Worm (Caenorhabditis elegans) whole organism, L3 larva: ENCODE results near the gene F18E3.11.

Experiments
- ZK546.5 ChIP-seq: sonication (generic microtip); optimal IDR thresholded peaks from 2 replicates; lab custom pipeline; 2017; ENCODE audit warnings: missing biosample characterization, missing genetic modification characterization
- aly-2 ChIP-seq: fragments of 150-350 bp; optimal IDR thresholded peaks from 2 replicates; lab custom pipeline; 2014; ENCODE audit warnings: missing biosample characterization, missing genetic modification characterization
- ceh-16 ChIP-seq: sonication (generic microtip); optimal IDR thresholded peaks from 2 replicates; lab custom pipeline; 2017; ENCODE audit warnings: missing biosample characterization, missing genetic modification characterization
- ceh-82 ChIP-seq: fragments of 150-350 bp; optimal IDR thresholded peaks from 2 replicates; lab custom pipeline; 2014; ENCODE audit warnings: missing biosample characterization, missing genetic modification characterization
- daf-12 ChIP-seq: fragments of 150-350 bp; optimal IDR thresholded peaks from 2 replicates; lab custom pipeline; 2014; ENCODE audit warnings: missing biosample characterization, missing genetic modification reagents, missing genetic modification characterization
- egl-5 ChIP-seq: fragments of 150-350 bp; optimal IDR thresholded peaks from 2 replicates; lab custom pipeline; 2017; ENCODE audit warnings: missing biosample characterization, missing genetic modification reagents, missing genetic modification characterization, inconsistent platforms
- elt-2 ChIP-seq: sonication (generic microtip); optimal IDR thresholded peaks from 2 replicates; lab custom pipeline; 2016; ENCODE audit warnings: missing genetic modification reagents, mild to moderate bottlenecking, missing genetic modification characterization, missing compliant biosample characterization
- fkh-10 ChIP-seq: sonication (generic microtip); optimal IDR thresholded peaks from 2 replicates; lab custom pipeline; 2017; ENCODE audit warnings: missing biosample characterization, missing genetic modification reagents, missing genetic modification characterization
- fkh-2 ChIP-seq: fragments of 150-350 bp; optimal IDR thresholded peaks from 2 replicates; lab custom pipeline; 2014; ENCODE audit warnings: missing biosample characterization, missing genetic modification reagents, missing genetic modification characterization
- fos-1 ChIP-seq: fragments of 150-350 bp; optimal IDR thresholded peaks from 2 replicates; lab custom pipeline; 2014; ENCODE audit warnings: missing biosample characterization, missing genetic modification characterization
- hmg-11 ChIP-seq: sonication (generic microtip); optimal IDR thresholded peaks from 2 replicates; lab custom pipeline; 2016; ENCODE audit warnings: missing genetic modification characterization, missing compliant biosample characterization
- jun-1 ChIP-seq: fragments of 150-350 bp; optimal IDR thresholded peaks from 2 replicates; lab custom pipeline; 2014; ENCODE audit warnings: missing biosample characterization, missing genetic modification reagents, missing genetic modification characterization
- mml-1 ChIP-seq: fragments of 150-350 bp; sonication (generic microtip); optimal IDR thresholded peaks from 3 replicates; lab custom pipeline; 2014; ENCODE audit warnings: missing biosample characterization, missing genetic modification characterization
- nfya-1 ChIP-seq: sonication (generic microtip); optimal IDR thresholded peaks from 2 replicates; lab custom pipeline; 2017; ENCODE audit warnings: missing genetic modification characterization, mild to moderate bottlenecking, missing compliant biosample characterization, antibody characterized with exemption, moderate library complexity; ENCODE audit not compliant: insufficient read depth
- nhr-12 ChIP-seq: fragments of 150-350 bp; optimal IDR thresholded peaks from 2 replicates; lab custom pipeline; 2014; ENCODE audit warnings: missing biosample characterization, missing genetic modification characterization
- nhr-237 ChIP-seq: fragments of 150-350 bp; optimal IDR thresholded peaks from 2 replicates; lab custom pipeline; 2014; ENCODE audit warnings: missing biosample characterization, missing genetic modification characterization
- nhr-25 ChIP-seq: sonication (generic microtip); optimal IDR thresholded peaks from 2 replicates; lab custom pipeline; 2017; ENCODE audit warnings: missing biosample characterization, missing genetic modification characterization
- nhr-43 ChIP-seq: sonication (generic microtip); optimal IDR thresholded peaks from 2 replicates; lab custom pipeline; 2016; ENCODE audit warnings: mild to moderate bottlenecking, missing genetic modification characterization, missing compliant biosample characterization; ENCODE audit not compliant: poor library complexity, severe bottlenecking
- nhr-77 ChIP-seq: fragments of 150-350 bp; optimal IDR thresholded peaks from 2 replicates; lab custom pipeline; 2014; ENCODE audit warnings: missing biosample characterization, missing genetic modification characterization
- pha-4 ChIP-seq: fragments of 150-350 bp; optimal IDR thresholded peaks from 2 replicates; lab custom pipeline; 2014; ENCODE audit warnings: missing biosample characterization, missing genetic modification reagents, missing genetic modification characterization
- pqm-1 ChIP-seq: fragments of 150-350 bp; optimal IDR thresholded peaks from 2 replicates; lab custom pipeline; 2017; ENCODE audit warnings: missing biosample characterization, missing genetic modification characterization, inconsistent platforms
- sea-2 ChIP-seq: fragments of 150-350 bp; sonication (generic microtip); optimal IDR thresholded peaks from 4 replicates; lab custom pipeline; 2014; ENCODE audit warnings: missing biosample characterization, missing genetic modification reagents, missing genetic modification characterization
- skn-1 ChIP-seq: fragments of 150-350 bp; optimal IDR thresholded peaks from 2 replicates; lab custom pipeline; 2014; ENCODE audit warnings: missing biosample characterization, missing genetic modification characterization
- snpc-4 ChIP-seq: fragments of 150-350 bp; optimal IDR thresholded peaks from 2 replicates; lab custom pipeline; 2014; ENCODE audit warnings: missing biosample characterization, missing genetic modification characterization
- unc-39 ChIP-seq: sonication (generic microtip); optimal IDR thresholded peaks from 4 replicates; lab custom pipeline; 2017; ENCODE audit warnings: missing biosample characterization, missing genetic modification characterization
- unc-62 ChIP-seq: fragments of 150-350 bp; sonication (generic microtip); optimal IDR thresholded peaks from 4 replicates; lab custom pipeline; 2014; ENCODE audit warnings: missing biosample characterization, missing genetic modification reagents, missing genetic modification characterization
- ztf-11 ChIP-seq: fragments of 150-350 bp; optimal IDR thresholded peaks from 2 replicates; lab custom pipeline; 2014; ENCODE audit warnings: missing biosample characterization, missing genetic modification characterization
- ztf-4 ChIP-seq: fragments of 150-350 bp; optimal IDR thresholded peaks from 2 replicates; lab custom pipeline; 2014; ENCODE audit warnings: missing biosample characterization, missing genetic modification characterization

Gene F18E3.11

DNA sequence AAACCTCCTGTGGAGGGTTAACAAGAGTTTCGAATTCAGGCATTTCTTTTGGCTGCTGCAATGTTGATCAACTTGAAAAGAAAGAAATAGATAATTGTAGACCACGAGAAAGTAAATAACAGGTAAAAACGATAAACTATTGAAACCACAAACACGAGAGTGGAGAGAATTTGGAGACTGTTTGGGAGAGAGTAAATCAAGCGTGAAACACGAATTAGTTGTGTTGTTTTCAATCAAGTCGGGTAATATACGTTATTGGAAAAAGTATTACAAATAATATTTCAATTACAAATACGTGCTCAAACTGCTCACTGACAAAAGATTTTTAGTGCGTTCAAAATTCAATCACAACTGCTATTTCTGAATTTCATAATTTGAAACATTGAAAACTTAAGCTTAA is 32.3 kb upstream of the F18E3.11 start, which contains the start of gene C03G6.17:
C03G6.17 (minus strand) TSS at position 101 of the 400 bp plus-strand sequence.
- TF ChIP-seq nhr-12 (tag; lab: Kevin White, UChicago) (no peak), ZK546.5 (tag; lab: Kevin White, UChicago) (no peak), ceh-82 (tag; lab: Kevin White, UChicago) (no peak), daf-12 (tag; lab: Kevin White, UChicago) (no peak)

DNA sequence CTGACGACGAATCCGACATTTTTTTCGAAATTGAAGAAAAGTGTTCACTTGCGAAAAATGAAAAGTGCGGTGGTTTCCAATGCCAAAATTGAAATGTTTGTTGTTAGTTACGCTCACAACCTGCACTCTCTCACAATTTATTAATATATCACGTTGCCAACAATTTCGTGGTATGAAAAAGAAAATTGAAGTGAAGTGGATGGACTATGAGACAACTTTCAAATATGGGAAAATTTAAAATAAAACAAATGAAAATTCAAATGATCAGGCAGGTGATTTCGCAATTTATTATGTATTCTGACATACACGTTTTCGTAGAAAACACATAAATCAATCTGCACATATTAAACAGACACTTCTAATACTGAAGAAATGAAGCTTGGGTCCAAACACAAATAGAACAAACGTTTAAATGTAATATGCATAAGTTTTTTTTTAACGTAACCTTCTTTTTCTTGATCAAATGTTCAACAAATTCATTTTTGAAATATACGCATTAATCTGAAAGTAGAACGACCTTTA is 27.2 kb upstream of the F18E3.11 start, which contains the start of gene srp-6:
srp-6 (minus strand) TSS at position 51 of the 522 bp plus-strand sequence.
- TF ChIP-seq skn-1 (tag; lab: Kevin White, UChicago) (no peak), pha-4 (tag; lab: Kevin White, UChicago) (peak; percentile 1)

ce11 chrV:7387755-7388154 is 25.5 kb upstream of the F18E3.11 start, which contains the start of gene C02H6.3:
C02H6.3 (minus strand) TSS chrV:7387855.
- no peak for TF ChIP-seq nhr-25 (tag; lab: Kevin White, UChicago)
- TF ChIP-seq snpc-4: no peak
- no peak for TF ChIP-seq daf-12 (tag; lab: Kevin White, UChicago)
- no peak for TF ChIP-seq fkh-2 (tag; lab: Kevin White, UChicago)
- no peak for TF ChIP-seq pqm-1 (tag; lab: Kevin White, UChicago)
- no peak for TF ChIP-seq fos-1 (tag; lab: Kevin White, UChicago)
- TF ChIP-seq unc-62: no peak
- no peak for TF ChIP-seq mml-1 (tag; lab: Kevin White, UChicago)
- no peak for TF ChIP-seq nhr-43 (tag; lab: Kevin White, UChicago)
- TF ChIP-seq nhr-77 (tag; lab: Kevin White, UChicago): no peak

- TF ChIP-seq ceh-16 (tag; lab: Kevin White, UChicago) (no peak), fos-1 (tag; lab: Kevin White, UChicago) (no peak), fkh-2 (tag; lab: Kevin White, UChicago) (no peak), ztf-11 (no peak), daf-12 (tag; lab: Kevin White, UChicago) (no peak), sea-2 (no peak), fkh-10 (GFP tag; lab: Kevin White, UChicago) (no peak), nhr-77 (tag; lab: Kevin White, UChicago) (no peak), unc-62 (no peak), unc-39 (tag; lab: Kevin White, UChicago) (no peak), jun-1 (tag; lab: Kevin White, UChicago) (no peak), nhr-25 (tag; lab: Kevin White, UChicago) (no peak), nfya-1 (tag; lab: Kevin White, UChicago) (no peak)
These were observed 23.5 kb upstream of the F18E3.11 start, which contains the start of gene C02H6.1 for ce11 chrV:7389771-7390170. C02H6.1 (minus strand) TSS chrV:7389871.

DNA sequence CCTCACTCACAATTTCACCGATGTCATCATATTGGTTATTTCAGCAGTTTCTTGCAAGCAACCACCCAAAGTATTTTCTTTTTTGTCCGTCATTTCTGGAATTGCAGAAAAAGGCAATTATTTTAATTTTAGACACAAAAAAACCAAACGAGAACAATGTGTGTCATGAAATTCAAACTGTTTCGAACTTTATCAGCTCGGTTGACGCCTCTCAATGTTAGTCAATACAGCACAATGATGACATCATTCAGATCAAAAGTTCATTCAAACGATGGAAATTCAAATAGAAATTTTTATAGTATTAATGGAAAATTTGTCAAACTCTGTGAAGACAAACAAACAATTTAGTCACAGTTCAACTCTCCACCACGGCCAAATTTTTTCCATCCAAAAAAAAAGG is 21.3 kb upstream of the F18E3.11 start, which contains the start of gene fbxa-105:
fbxa-105 (minus strand) TSS at position 97 of the 400 bp plus-strand sequence.
- peak; percentile 9 for TF ChIP-seq pqm-1 (tag; lab: Kevin White, UChicago)
- no peak for TF ChIP-seq ztf-4 (tag; lab: Kevin White, UChicago)
- no peak for TF ChIP-seq ZK546.5 (tag; lab: Kevin White, UChicago)
- TF ChIP-seq elt-2 (tag; lab: Kevin White, UChicago): peak; percentile 60
- TF ChIP-seq pha-4 (tag; lab: Kevin White, UChicago): peak; percentile 48

ce11 chrV:7395359-7395758 is 17.9 kb upstream of the F18E3.11 start, which contains the start of gene srx-9:
srx-9 (minus strand) TSS chrV:7395459.
- TF ChIP-seq nhr-43 (tag; lab: Kevin White, UChicago) (no peak), elt-2 (tag; lab: Kevin White, UChicago) (no peak)

ce11 chrV:7399202-7399601 is 14.1 kb upstream of the F18E3.11 start, which contains the start of gene gst-41:
gst-41 (minus strand) TSS chrV:7399302.
- TF ChIP-seq unc-39 (tag; lab: Kevin White, UChicago): no peak
- no peak for TF ChIP-seq nhr-237 (tag; lab: Kevin White, UChicago)
- TF ChIP-seq pqm-1 (tag; lab: Kevin White, UChicago): no peak
- no peak for TF ChIP-seq fkh-2 (tag; lab: Kevin White, UChicago)
- no peak for TF ChIP-seq hmg-11 (tag; lab: Kevin White, UChicago)
- TF ChIP-seq aly-2: no peak
- no peak for TF ChIP-seq egl-5 (tag; lab: Kevin White, UChicago)
